Worm (Caenorhabditis elegans): ENCODE measurements around the gene mdmh-35.

DNA sequence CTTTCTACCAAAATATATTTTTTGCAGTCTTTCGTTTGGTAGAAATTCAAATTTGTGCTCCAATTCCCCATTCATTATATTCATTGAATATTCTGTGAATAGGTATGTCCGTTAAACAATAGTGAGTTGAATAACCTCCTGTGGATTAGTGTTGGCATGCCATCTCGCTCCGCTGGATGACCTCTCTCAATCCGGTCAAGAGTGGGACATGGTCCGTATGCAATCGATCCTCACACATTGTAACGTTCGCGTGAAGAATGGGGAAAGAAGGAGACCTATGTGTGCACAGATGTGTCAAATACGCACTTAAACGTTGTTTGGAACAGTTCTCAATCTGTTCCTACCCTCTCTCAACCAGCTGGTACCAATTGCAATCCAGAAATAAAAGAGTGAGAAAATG, 42.3 kb downstream of the mdmh-35 start:
- TF ChIP-seq nhr-28 (tag; optimal IDR thresholded peaks at IDR 0.05) = no peak
- no peak for TF ChIP-seq hpl-2 (GFP tag; optimal IDR thresholded peaks at IDR 0.05)
- no peak for TF ChIP-seq ces-1 (GFP tag; optimal IDR thresholded peaks at IDR 0.05)
- no peak for TF ChIP-seq nhr-237 (tag; optimal IDR thresholded peaks at IDR 0.05)
- no peak for TF ChIP-seq ets-5 (GFP tag; IDR thresholded peaks at IDR 0.05)
- TF ChIP-seq aha-1 (tag; optimal IDR thresholded peaks at IDR 0.05) = no peak
- TF ChIP-seq unc-62 (GFP tag; optimal IDR thresholded peaks at IDR 0.05) = no peak
